Fruit fly (Drosophila melanogaster) whole organism, embryonic: ENCODE results near the gene Nadsyn.

Experiments used
- Abd-B ChIP-seq: fragments of 200-800 bp; sonication (Bioruptor generic); optimal IDR thresholded peaks from 2 replicates; lab custom pipeline; 2018; ENCODE audit warnings: missing biosample characterization, mild to moderate bottlenecking, missing genetic modification characterization, moderate library complexity
- BEAF-32 ChIP-seq: fragments of 200-800 bp; sonication (Bioruptor generic); optimal IDR thresholded peaks from 3 replicates; lab custom pipeline; 2017; ENCODE audit warnings: missing biosample characterization, missing genetic modification characterization, mild to moderate bottlenecking, moderate library complexity, missing genetic modification reagents
- Bdp1 ChIP-seq: fragments of 200-800 bp; sonication (Bioruptor generic); optimal IDR thresholded peaks from 3 replicates; lab custom pipeline; 2016; ENCODE audit warnings: missing biosample characterization, missing genetic modification characterization
- CG1233 ChIP-seq: fragments of 200-800 bp; sonication (Bioruptor generic); optimal IDR thresholded peaks from 4 replicates; lab custom pipeline; 2018; ENCODE audit warnings: missing biosample characterization, mild to moderate bottlenecking, missing genetic modification characterization
- CG12659 ChIP-seq: fragments of 200-800 bp; sonication (Bioruptor generic); optimal IDR thresholded peaks from 3 replicates; lab custom pipeline; 2017; ENCODE audit warnings: mild to moderate bottlenecking, missing biosample characterization, missing genetic modification reagents, missing genetic modification characterization
- CG12942 ChIP-seq: fragments of 200-800 bp; sonication (Bioruptor generic); optimal IDR thresholded peaks from 3 replicates; lab custom pipeline; 2016; ENCODE audit warnings: missing biosample characterization, missing genetic modification characterization
- CG13287 ChIP-seq: fragments of 200-800 bp; sonication (Bioruptor generic); IDR thresholded peaks from 2 replicates; pipeline ENCODE4 v1.3.6; 2022; ENCODE audit warnings: missing biosample characterization, missing genetic modification characterization; ENCODE audit not compliant: partially characterized antibody
- CG14710 ChIP-seq: fragments of 200-800 bp; sonication (Bioruptor generic); optimal IDR thresholded peaks from 3 replicates; lab custom pipeline; 2019; ENCODE audit warnings: missing biosample characterization, mild to moderate bottlenecking, missing genetic modification characterization, moderate library complexity
- CG17568 ChIP-seq: fragments of 200-800 bp; sonication (Bioruptor generic); optimal IDR thresholded peaks from 2 replicates; lab custom pipeline; 2018; ENCODE audit warnings: missing biosample characterization, mild to moderate bottlenecking, missing genetic modification characterization, moderate library complexity
- CG2116 ChIP-seq: fragments of 200-800 bp; sonication (Bioruptor generic); optimal IDR thresholded peaks from 3 replicates; lab custom pipeline; 2018; ENCODE audit warnings: missing biosample characterization, mild to moderate bottlenecking, missing genetic modification characterization
- CG2129 ChIP-seq: fragments of 200-800 bp; sonication (Bioruptor generic); IDR thresholded peaks from 2 replicates; pipeline ENCODE4 v1.3.6; 2022; ENCODE audit warnings: missing biosample characterization, missing genetic modification characterization; ENCODE audit not compliant: partially characterized antibody
- CG2678 ChIP-seq: fragments of 200-800 bp; sonication (Bioruptor generic); optimal IDR thresholded peaks from 3 replicates; lab custom pipeline; 2019; ENCODE audit warnings: missing biosample characterization, mild to moderate bottlenecking, missing genetic modification characterization, moderate library complexity
- CG30020 ChIP-seq: fragments of 200-800 bp; optimal IDR thresholded peaks from 2 replicates; lab custom pipeline; 2019; ENCODE audit warnings: missing biosample characterization, mild to moderate bottlenecking, missing genetic modification characterization, moderate library complexity
- CG42726 ChIP-seq: fragments of 200-800 bp; sonication (Bioruptor generic); IDR thresholded peaks from 2 replicates; pipeline ENCODE4 v1.3.6; 2022; ENCODE audit warnings: missing biosample characterization, missing genetic modification characterization; ENCODE audit not compliant: partially characterized antibody
- CG4617 ChIP-seq: fragments of 200-800 bp; sonication (Bioruptor generic); optimal IDR thresholded peaks from 3 replicates; lab custom pipeline; 2016; ENCODE audit warnings: missing biosample characterization, missing genetic modification characterization, borderline replicate concordance
- CG6813 ChIP-seq: fragments of 200-800 bp; sonication (Bioruptor generic); optimal IDR thresholded peaks from 2 replicates; lab custom pipeline; 2017; ENCODE audit warnings: missing biosample characterization, missing genetic modification characterization, mild to moderate bottlenecking, moderate library complexity, missing genetic modification reagents
- CG7963 ChIP-seq: fragments of 200-800 bp; sonication (Bioruptor generic); IDR thresholded peaks from 3 replicates; pipeline ENCODE4 v1.3.6; 2022; ENCODE audit warnings: missing biosample characterization, missing genetic modification characterization; ENCODE audit not compliant: partially characterized antibody
- CG8290 ChIP-seq, 3 experiments: fragments of 200-800 bp; sonication (Bioruptor generic); optimal IDR thresholded peaks; 2 replicates each; lab custom pipeline; 2016 to 2019; ENCODE audit warnings: missing biosample characterization in 3 of 3, missing genetic modification characterization in 3 of 3, mild to moderate bottlenecking in 2 of 3, moderate library complexity in 1 of 3
- CG9437 ChIP-seq: fragments of 200-800 bp; sonication (Bioruptor generic); optimal IDR thresholded peaks from 2 replicates; lab custom pipeline; 2018; ENCODE audit warnings: missing biosample characterization, mild to moderate bottlenecking, missing genetic modification characterization
- CG9932 ChIP-seq: fragments of 200-800 bp; sonication (Bioruptor generic); IDR thresholded peaks from 2 replicates; pipeline ENCODE4 v1.3.6; 2022; ENCODE audit warnings: missing biosample characterization, missing genetic modification characterization
- Dek ChIP-seq: fragments of 200-800 bp; sonication (Bioruptor generic); optimal IDR thresholded peaks from 3 replicates; lab custom pipeline; 2019; ENCODE audit warnings: missing biosample characterization, mild to moderate bottlenecking, missing genetic modification characterization, moderate library complexity
- Dll ChIP-seq: fragments of 200-800 bp; sonication (Bioruptor generic); IDR thresholded peaks from 4 replicates; pipeline ENCODE4 v1.3.6; 2022; ENCODE audit warnings: missing biosample characterization, missing genetic modification characterization; ENCODE audit not compliant: partially characterized antibody
- Dp ChIP-seq: fragments of 200-800 bp; sonication (Bioruptor generic); optimal IDR thresholded peaks from 2 replicates; lab custom pipeline; 2018; ENCODE audit warnings: missing biosample characterization, mild to moderate bottlenecking, missing genetic modification characterization, moderate library complexity
- E2f2 ChIP-seq: fragments of 200-800 bp; sonication (Bioruptor generic); IDR thresholded peaks from 2 replicates; pipeline ENCODE4 v1.3.6; 2022; ENCODE audit warnings: missing biosample characterization, missing genetic modification characterization
- Gug ChIP-seq: fragments of 200-800 bp; sonication (Bioruptor generic); IDR thresholded peaks from 4 replicates; pipeline ENCODE4 v1.3.6; 2022; ENCODE audit warnings: missing biosample characterization, missing genetic modification characterization
- MBD-R2 ChIP-seq: fragments of 200-800 bp; sonication (Bioruptor generic); IDR thresholded peaks from 2 replicates; pipeline ENCODE4 v1.3.6; 2022; ENCODE audit warnings: missing biosample characterization, missing genetic modification characterization
- Med ChIP-seq: fragments of 200-800 bp; sonication (Bioruptor generic); peaks from one replicate; lab custom pipeline; 2016; ENCODE audit warnings: missing biosample characterization, missing genetic modification characterization, mild to moderate bottlenecking, inconsistent platforms, moderate library complexity
- Neu2 ChIP-seq: fragments of 200-800 bp; sonication (Bioruptor generic); optimal IDR thresholded peaks from 3 replicates; lab custom pipeline; 2016; ENCODE audit warnings: missing biosample characterization, missing genetic modification characterization, borderline replicate concordance
- Ptx1 ChIP-seq: fragments of 200-800 bp; sonication (Bioruptor generic); IDR thresholded peaks from 2 replicates; pipeline ENCODE4 v1.3.6; 2022; ENCODE audit warnings: missing biosample characterization, missing genetic modification characterization
- Taf1 ChIP-seq: fragments of 200-800 bp; sonication (Bioruptor generic); IDR thresholded peaks from 2 replicates; pipeline ENCODE4 v1.3.6; 2022; ENCODE audit warnings: missing biosample characterization, missing genetic modification characterization
- YL-1 ChIP-seq: fragments of 200-800 bp; sonication (Bioruptor generic); optimal IDR thresholded peaks from 3 replicates; lab custom pipeline; 2017; ENCODE audit warnings: missing biosample characterization, mild to moderate bottlenecking, missing genetic modification characterization
- ato ChIP-seq: fragments of 200-800 bp; sonication (Bioruptor generic); IDR thresholded peaks from 2 replicates; pipeline ENCODE4 v1.3.6; 2022; ENCODE audit warnings: missing biosample characterization, missing genetic modification characterization; ENCODE audit not compliant: partially characterized antibody
- bbx ChIP-seq: fragments of 200-800 bp; sonication (Bioruptor generic); IDR thresholded peaks from 2 replicates; pipeline ENCODE4 v1.3.6; 2022; ENCODE audit warnings: missing biosample characterization, missing genetic modification characterization; ENCODE audit not compliant: partially characterized antibody
- chinmo ChIP-seq: fragments of 200-800 bp; sonication (Bioruptor generic); IDR thresholded peaks from 4 replicates; pipeline ENCODE4 v1.3.6; 2022; ENCODE audit warnings: missing biosample characterization, missing genetic modification characterization; ENCODE audit not compliant: partially characterized antibody
- crol ChIP-seq: fragments of 200-800 bp; sonication (Bioruptor generic); IDR thresholded peaks from 2 replicates; pipeline ENCODE4 v1.3.6; 2022; ENCODE audit warnings: missing biosample characterization, missing genetic modification characterization
- en ChIP-seq: fragments of 200-800 bp; sonication (Bioruptor generic); optimal IDR thresholded peaks from 2 replicates; lab custom pipeline; 2016; ENCODE audit warnings: missing biosample characterization, missing genetic modification characterization
- hb ChIP-seq: fragments of 200-800 bp; sonication (Bioruptor generic); IDR thresholded peaks from 3 replicates; pipeline ENCODE4 v1.3.6; 2022; ENCODE audit warnings: missing biosample characterization, missing genetic modification characterization; ENCODE audit not compliant: partially characterized antibody
- hbn ChIP-seq: fragments of 200-800 bp; sonication (Bioruptor generic); IDR thresholded peaks from 2 replicates; pipeline ENCODE4 v1.3.6; 2022; ENCODE audit warnings: missing biosample characterization, missing genetic modification characterization; ENCODE audit not compliant: partially characterized antibody
- nau ChIP-seq: fragments of 200-800 bp; sonication (Bioruptor generic); optimal IDR thresholded peaks from 3 replicates; lab custom pipeline; 2017; ENCODE audit warnings: missing biosample characterization, mild to moderate bottlenecking, missing genetic modification characterization, missing genetic modification reagents
- nerfin-1 ChIP-seq: fragments of 200-800 bp; sonication (Bioruptor generic); optimal IDR thresholded peaks from 3 replicates; lab custom pipeline; 2019; ENCODE audit warnings: missing biosample characterization, mild to moderate bottlenecking, missing genetic modification characterization, moderate library complexity
- nmo ChIP-seq: fragments of 200-800 bp; sonication (Bioruptor generic); optimal IDR thresholded peaks from 2 replicates; lab custom pipeline; 2018; ENCODE audit warnings: missing biosample characterization, mild to moderate bottlenecking, missing genetic modification characterization, moderate library complexity
- phol ChIP-seq: fragments of 200-800 bp; sonication (Bioruptor generic); optimal IDR thresholded peaks from 3 replicates; lab custom pipeline; 2018; ENCODE audit warnings: missing biosample characterization, mild to moderate bottlenecking, missing genetic modification characterization, moderate library complexity
- sens ChIP-seq: fragments of 200-800 bp; sonication (Bioruptor generic); peaks from one replicate; lab custom pipeline; 2016; ENCODE audit warnings: missing biosample characterization, missing genetic modification characterization
- sens-2 ChIP-seq: fragments of 200-800 bp; sonication (Bioruptor generic); IDR thresholded peaks from 2 replicates; pipeline ENCODE4 v1.3.6; 2022; ENCODE audit warnings: missing biosample characterization, missing genetic modification characterization
- ssp ChIP-seq: fragments of 200-800 bp; sonication (Bioruptor generic); IDR thresholded peaks from 2 replicates; pipeline ENCODE4 v1.3.6; 2022; ENCODE audit warnings: missing biosample characterization, missing genetic modification characterization
- stwl ChIP-seq: fragments of 200-800 bp; sonication (Bioruptor generic); optimal IDR thresholded peaks from 3 replicates; lab custom pipeline; 2018; ENCODE audit warnings: missing biosample characterization, mild to moderate bottlenecking, missing genetic modification characterization, moderate library complexity
- tx ChIP-seq: fragments of 200-800 bp; sonication (Bioruptor generic); optimal IDR thresholded peaks from 2 replicates; lab custom pipeline; 2016; ENCODE audit warnings: missing biosample characterization, missing genetic modification characterization
- vvl ChIP-seq: fragments of 200-800 bp; sonication (Bioruptor generic); IDR thresholded peaks from 2 replicates; pipeline ENCODE4 v1.3.6; 2022; ENCODE audit warnings: missing biosample characterization, missing genetic modification characterization

The Nadsyn gene

DNA sequence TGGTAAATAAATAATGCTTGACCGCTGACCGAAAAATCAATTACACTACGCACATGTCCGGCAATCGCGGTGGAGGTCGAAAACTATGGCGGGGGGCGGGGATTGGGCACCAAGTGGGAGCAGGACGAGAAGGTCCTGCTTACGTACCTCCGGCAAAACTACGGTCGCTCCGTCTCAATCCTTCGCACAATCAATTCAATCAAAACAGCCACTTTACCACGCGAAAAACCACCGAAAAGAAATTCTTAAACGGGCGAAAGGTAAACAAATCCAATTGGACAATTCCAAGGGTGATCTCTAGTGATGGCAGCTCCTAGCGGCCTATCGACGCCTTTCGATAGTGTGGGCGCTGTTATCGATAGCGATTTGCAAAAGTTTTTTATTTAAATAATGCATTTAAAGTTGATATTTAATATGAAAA is at the start of gene Nadsyn:
TSS of gene Nadsyn (minus strand) at position 304 of the 421 bp plus-strand sequence.
- TF ChIP-seq hbn (peak; percentile 78), CG13287 (GFP tag; lab: Robert Waterston, UW) (peak; percentile 85), Ptx1 (GFP tag; lab: Robert Waterston, UW) (no peak), CG7963 (GFP tag; lab: Robert Waterston, UW) (peak; percentile 82; the same call in 2 of the 3 replicates), CG1233 (GFP tag; lab: Kevin White, UChicago) (no peak), CG12942 (GFP tag; lab: Kevin White, UChicago) (no peak), ssp (no peak), CG9932 (GFP tag; lab: Robert Waterston, UW) (0 out of 2 replicates have a peak, but pooled peaks have one; percentile 17), CG17568 (no peak), Gug (GFP tag; lab: Robert Waterston, UW) (no peak), sens (GFP tag; lab: Kevin White, UChicago) (peak; percentile 75), Abd-B (GFP tag; lab: Kevin White, UChicago) (no peak), CG6813 (GFP tag; lab: Kevin White, UChicago) (no peak), ato (GFP tag; lab: Robert Waterston, UW) (peak; percentile 52), E2f2 (GFP tag; lab: Robert Waterston, UW) (peak; percentile 77), Bdp1 (GFP tag; lab: Kevin White, UChicago) (no peak), phol (tag; lab: Kevin White, UChicago) (peak; percentile 19), CG30020 (peak; percentile 7), nmo (GFP tag; lab: Kevin White, UChicago) (peak; percentile 18), en (GFP tag; lab: Kevin White, UChicago) (no peak), Med (GFP tag; lab: Kevin White, UChicago) (peak; percentile 81), Dp (peak; percentile 55), CG12659 (GFP tag; lab: Kevin White, UChicago) (peak; percentile 49), CG4617 (GFP tag; lab: Kevin White, UChicago) (peak; percentile 14), CG14710 (tag; lab: Kevin White, UChicago) (peak; percentile 34), CG42726 (GFP tag; lab: Robert Waterston, UW) (peak; percentile 66; the same call in 1 of the 2 replicates), YL-1 (GFP tag; lab: Kevin White, UChicago) (no peak), sens-2 (no peak), CG9437 (GFP tag; lab: Kevin White, UChicago) (no peak), MBD-R2 (GFP tag; lab: Robert Waterston, UW) (peak; percentile 73), CG2116 (peak; percentile 49), hb (peak; percentile 74; the same call in 2 of the 3 replicates), tx (GFP tag; lab: Kevin White, UChicago) (no peak), Neu2 (GFP tag; lab: Kevin White, UChicago) (no peak), CG2678 (tag; lab: Kevin White, UChicago) (no peak), chinmo (0 out of 4 replicates have a peak, but pooled peaks have one; percentile 61), BEAF-32 (GFP tag; lab: Kevin White, UChicago) (peak; percentile 82), vvl (0 out of 2 replicates have a peak, but pooled peaks have one; percentile 52), Taf1 (GFP tag; lab: Robert Waterston, UW) (no peak), bbx (GFP tag; lab: Robert Waterston, UW) (peak; percentile 81), CG2129 (GFP tag; lab: Robert Waterston, UW) (peak; percentile 65; the same call in 1 of the 2 replicates), nau (GFP tag; lab: Kevin White, UChicago) (no peak), Dek (no peak), CG8290 (GFP tag; optimal IDR thresholded peaks at IDR 0.05; lab: Kevin White, UChicago) (no peak), CG8290 (tag; optimal IDR thresholded peaks at IDR 0.05; lab: Kevin White, UChicago) (no peak), Dll (peak; percentile 82), crol (GFP tag; lab: Robert Waterston, UW) (peak; percentile 77), nerfin-1 (tag; lab: Kevin White, UChicago) (peak; percentile 20), stwl (tag; lab: Kevin White, UChicago) (peak; percentile 45)
